Worm (Caenorhabditis elegans) whole organism, L4 larva: ENCODE measurements around the gene cwp-1.

Experiments
- F26F4.8 ChIP-seq: fragments of 200-800 bp; sonication (Bioruptor generic); conservative IDR thresholded peaks from 2 replicates; pipeline ENCODE4 v1.3.6; 2022; ENCODE audit warnings: missing genetic modification characterization, missing compliant biosample characterization
- R02D3.7 ChIP-seq: fragments of 150-350 bp; sonication (generic microtip); optimal IDR thresholded peaks from 3 replicates; lab custom pipeline; 2014; ENCODE audit warnings: missing biosample characterization, missing genetic modification characterization
- T20F7.1 ChIP-seq: fragments of 200-800 bp; sonication (Bioruptor generic); optimal IDR thresholded peaks from 2 replicates; lab custom pipeline; 2018; ENCODE audit warnings: mild to moderate bottlenecking, missing genetic modification characterization, missing compliant biosample characterization
- Y105C5A.15 ChIP-seq: fragments of 200-800 bp; sonication (Bioruptor generic); IDR thresholded peaks from 2 replicates; pipeline ENCODE4 v1.3.6; 2022; ENCODE audit warnings: missing genetic modification characterization, missing compliant biosample characterization
- Y5F2A.4 ChIP-seq: fragments of 200-800 bp; sonication (Bioruptor generic); optimal IDR thresholded peaks from 2 replicates; lab custom pipeline; 2018; ENCODE audit warnings: mild to moderate bottlenecking, missing genetic modification characterization, missing compliant biosample characterization
- aha-1 ChIP-seq: fragments of 150-350 bp; peaks from one replicate; lab custom pipeline; 2014; ENCODE audit warnings: missing biosample characterization, missing genetic modification characterization
- arid-1 ChIP-seq: fragments of 200-800 bp; sonication (Bioruptor generic); conservative IDR thresholded peaks from 2 replicates; pipeline ENCODE4 v1.3.6; 2022; ENCODE audit warnings: missing genetic modification reagents, missing genetic modification characterization, missing compliant biosample characterization
- attf-4 ChIP-seq: sonication (generic microtip); optimal IDR thresholded peaks from 3 replicates; lab custom pipeline; 2017; ENCODE audit warnings: missing biosample characterization, missing genetic modification characterization
- ceh-28 ChIP-seq: fragments of 150-350 bp; optimal IDR thresholded peaks from 2 replicates; lab custom pipeline; 2014; ENCODE audit warnings: missing biosample characterization, missing genetic modification reagents, missing genetic modification characterization
- ceh-32 ChIP-seq: sonication (generic microtip); optimal IDR thresholded peaks from 2 replicates; lab custom pipeline; 2016; ENCODE audit warnings: mild to moderate bottlenecking, missing genetic modification characterization, missing compliant biosample characterization; ENCODE audit not compliant: poor library complexity
- ceh-62 ChIP-seq: sonication (generic microtip); optimal IDR thresholded peaks from 2 replicates; lab custom pipeline; 2017; ENCODE audit warnings: missing biosample characterization, missing genetic modification characterization
- ceh-82 ChIP-seq: sonication (generic microtip); optimal IDR thresholded peaks from 2 replicates; lab custom pipeline; 2017; ENCODE audit warnings: missing biosample characterization, missing genetic modification characterization
- ces-1 ChIP-seq: fragments of 150-350 bp; sonication (generic microtip); optimal IDR thresholded peaks from 4 replicates; lab custom pipeline; 2014; ENCODE audit warnings: missing biosample characterization, missing genetic modification reagents, missing genetic modification characterization
- cey-2 ChIP-seq: sonication (generic microtip); optimal IDR thresholded peaks from 3 replicates; lab custom pipeline; 2017; ENCODE audit warnings: missing genetic modification characterization, mild to moderate bottlenecking, missing compliant biosample characterization, antibody characterized with exemption, borderline replicate concordance; ENCODE audit not compliant: insufficient read depth
- ctbp-1 ChIP-seq: fragments of 200-800 bp; sonication (Bioruptor generic); IDR thresholded peaks from 2 replicates; pipeline ENCODE4 v1.3.6; 2022; ENCODE audit warnings: missing genetic modification reagents, missing genetic modification characterization, missing compliant biosample characterization
- daf-12 ChIP-seq: fragments of 150-350 bp; optimal IDR thresholded peaks from 2 replicates; lab custom pipeline; 2014; ENCODE audit warnings: missing biosample characterization, missing genetic modification reagents, missing genetic modification characterization
- daf-8 ChIP-seq: fragments of 200-800 bp; sonication (Bioruptor generic); IDR thresholded peaks from 2 replicates; pipeline ENCODE4 v1.3.6; 2022; ENCODE audit warnings: missing genetic modification characterization, missing compliant biosample characterization
- dmd-6 ChIP-seq: fragments of 200-800 bp; sonication (Bioruptor generic); IDR thresholded peaks from 2 replicates; pipeline ENCODE4 v1.3.6; 2022; ENCODE audit warnings: missing genetic modification reagents, missing genetic modification characterization, missing compliant biosample characterization
- dmd-8 ChIP-seq: fragments of 200-800 bp; sonication (Bioruptor generic); IDR thresholded peaks from 2 replicates; pipeline ENCODE4 v1.3.6; 2022; ENCODE audit warnings: missing genetic modification characterization, missing compliant biosample characterization
- dpl-1 ChIP-seq: fragments of 150-350 bp; optimal IDR thresholded peaks from 2 replicates; lab custom pipeline; 2014; ENCODE audit warnings: missing biosample characterization, missing genetic modification reagents, missing genetic modification characterization
- duxl-1 ChIP-seq: sonication (generic microtip); optimal IDR thresholded peaks from 2 replicates; lab custom pipeline; 2016; ENCODE audit warnings: mild to moderate bottlenecking, missing genetic modification characterization, moderate library complexity, missing compliant biosample characterization; ENCODE audit not compliant: poor library complexity
- egl-27 ChIP-seq: sonication (generic microtip); optimal IDR thresholded peaks from 3 replicates; lab custom pipeline; 2017; ENCODE audit warnings: missing biosample characterization, missing genetic modification reagents, missing genetic modification characterization
- fkh-10 ChIP-seq: fragments of 150-350 bp; optimal IDR thresholded peaks from 2 replicates; lab custom pipeline; 2014; ENCODE audit warnings: missing biosample characterization, missing genetic modification reagents, missing genetic modification characterization
- gei-8 ChIP-seq: fragments of 200-800 bp; sonication (Bioruptor generic); optimal IDR thresholded peaks from 2 replicates; lab custom pipeline; 2018; ENCODE audit warnings: mild to moderate bottlenecking, missing genetic modification characterization, missing compliant biosample characterization
- jun-1 ChIP-seq: fragments of 150-350 bp; optimal IDR thresholded peaks from 2 replicates; lab custom pipeline; 2014; ENCODE audit warnings: missing biosample characterization, missing genetic modification reagents, missing genetic modification characterization
- lim-7 ChIP-seq: fragments of 200-800 bp; sonication (Bioruptor generic); IDR thresholded peaks from 2 replicates; pipeline ENCODE4 v1.3.6; 2022; ENCODE audit warnings: missing genetic modification characterization, missing compliant biosample characterization
- lin-15B ChIP-seq: fragments of 150-350 bp; sonication (generic microtip); optimal IDR thresholded peaks from 3 replicates; lab custom pipeline; 2014; ENCODE audit warnings: missing biosample characterization, missing genetic modification characterization
- lin-38 ChIP-seq: fragments of 200-800 bp; sonication (Bioruptor generic); IDR thresholded peaks from 2 replicates; pipeline ENCODE4 v1.3.6; 2022; ENCODE audit warnings: missing genetic modification reagents, missing genetic modification characterization, missing compliant biosample characterization
- lin-39 ChIP-seq: fragments of 150-350 bp; optimal IDR thresholded peaks from 2 replicates; lab custom pipeline; 2014; ENCODE audit warnings: missing biosample characterization, missing genetic modification reagents, missing genetic modification characterization
- lsy-2 ChIP-seq, 2 experiments: fragments of 150-350 bp in 1 of 2; sonication (generic microtip) in 1 of 2; optimal IDR thresholded peaks; 2 replicates each; lab custom pipeline; 2014 to 2017; ENCODE audit warnings: missing biosample characterization in 2 of 2, missing genetic modification characterization in 2 of 2
- madf-5 ChIP-seq, 2 experiments: fragments of 200-800 bp; sonication (Bioruptor generic); IDR thresholded peaks; 2 replicates each; pipeline ENCODE4 v1.3.6; 2022; ENCODE audit warnings: missing compliant biosample characterization in 2 of 2, missing genetic modification characterization in 2 of 2
- madf-9 ChIP-seq: fragments of 200-800 bp; sonication (Bioruptor generic); conservative IDR thresholded peaks from 2 replicates; pipeline ENCODE4 v1.3.6; 2022; ENCODE audit warnings: missing genetic modification reagents, missing genetic modification characterization, missing compliant biosample characterization
- mdt-29 ChIP-seq: fragments of 200-800 bp; sonication (Bioruptor generic); IDR thresholded peaks from 2 replicates; pipeline ENCODE4 v1.3.6; 2022; ENCODE audit warnings: missing genetic modification reagents, missing genetic modification characterization, missing compliant biosample characterization
- mes-2 ChIP-seq: sonication (generic microtip); optimal IDR thresholded peaks from 2 replicates; lab custom pipeline; 2016; ENCODE audit warnings: missing genotype, mild to moderate bottlenecking, missing genetic modification characterization, missing compliant biosample characterization; ENCODE audit not compliant: poor library complexity, severe bottlenecking
- mxl-2 ChIP-seq: fragments of 200-800 bp; sonication (Bioruptor generic); conservative IDR thresholded peaks from 2 replicates; pipeline ENCODE4 v1.3.6; 2022; ENCODE audit warnings: missing genetic modification reagents, missing genetic modification characterization, missing compliant biosample characterization
- mxl-3 ChIP-seq: fragments of 200-800 bp; sonication (Bioruptor generic); optimal IDR thresholded peaks from 2 replicates; lab custom pipeline; 2018; ENCODE audit warnings: mild to moderate bottlenecking, missing genetic modification characterization, missing compliant biosample characterization
- nhr-10 ChIP-seq: fragments of 150-350 bp; optimal IDR thresholded peaks from 2 replicates; lab custom pipeline; 2014; ENCODE audit warnings: missing biosample characterization, missing genetic modification characterization
- nhr-11 ChIP-seq: fragments of 150-350 bp; optimal IDR thresholded peaks from 2 replicates; lab custom pipeline; 2014; ENCODE audit warnings: missing biosample characterization, missing genetic modification characterization
- nhr-111 ChIP-seq: fragments of 200-800 bp; sonication (Bioruptor generic); optimal IDR thresholded peaks from 2 replicates; lab custom pipeline; 2018; ENCODE audit warnings: mild to moderate bottlenecking, missing genetic modification characterization, missing compliant biosample characterization
- nhr-25 ChIP-seq: sonication (generic microtip); optimal IDR thresholded peaks from 2 replicates; lab custom pipeline; 2017; ENCODE audit warnings: missing genetic modification characterization, mild to moderate bottlenecking, missing compliant biosample characterization, antibody characterized with exemption, moderate library complexity, borderline replicate concordance; ENCODE audit not compliant: insufficient read depth
- pha-4 ChIP-seq, 2 experiments: fragments of 150-350 bp in 1 of 2; fragments of 200-800 bp in 1 of 2; sonication (Bioruptor generic) in 1 of 2; IDR thresholded peaks in 1 of 2; optimal IDR thresholded peaks in 1 of 2; 2 replicates each; pipeline versions ENCODE4 v1.3.6 to Lab custom; 2014 to 2022; ENCODE audit warnings: missing genetic modification characterization in 2 of 2, missing genetic modification reagents in 2 of 2, missing biosample characterization in 1 of 2, missing compliant biosample characterization in 1 of 2
- php-3 ChIP-seq: fragments of 200-800 bp; sonication (Bioruptor generic); IDR thresholded peaks from 2 replicates; pipeline ENCODE4 v1.3.6; 2022; ENCODE audit warnings: missing genetic modification reagents, missing genetic modification characterization, missing compliant biosample characterization
- pqm-1 ChIP-seq: sonication (generic microtip); optimal IDR thresholded peaks from 2 replicates; lab custom pipeline; 2017; ENCODE audit warnings: missing biosample characterization, missing genetic modification characterization
- snpc-1.2 ChIP-seq: fragments of 200-800 bp; sonication (Bioruptor generic); IDR thresholded peaks from 2 replicates; pipeline ENCODE4 v1.3.6; 2022; ENCODE audit warnings: missing genetic modification reagents, missing genetic modification characterization, missing compliant biosample characterization
- snpc-4 ChIP-seq: fragments of 150-350 bp; optimal IDR thresholded peaks from 2 replicates; lab custom pipeline; 2014; ENCODE audit warnings: missing biosample characterization, missing genetic modification characterization
- unc-39 ChIP-seq: sonication (generic microtip); optimal IDR thresholded peaks from 2 replicates; lab custom pipeline; 2017; ENCODE audit warnings: missing biosample characterization, missing genetic modification characterization
- zag-1 ChIP-seq: fragments of 150-350 bp; optimal IDR thresholded peaks from 2 replicates; lab custom pipeline; 2014; ENCODE audit warnings: missing biosample characterization, missing genetic modification characterization
- zfp-3 ChIP-seq: fragments of 200-800 bp; sonication (Bioruptor generic); conservative IDR thresholded peaks from 2 replicates; pipeline ENCODE4 v1.3.6; 2022; ENCODE audit warnings: missing genetic modification reagents, missing genetic modification characterization, missing compliant biosample characterization
- zip-11 ChIP-seq: fragments of 200-800 bp; sonication (Bioruptor generic); IDR thresholded peaks from 2 replicates; pipeline ENCODE4 v1.3.6; 2022; ENCODE audit warnings: missing genetic modification characterization, missing compliant biosample characterization

The cwp-1 gene

ce11 chrV:4846507-4846906 is 5.4 kb upstream of the cwp-1 start:
- TF ChIP-seq aha-1 (tag; lab: Kevin White, UChicago) (peak; percentile 95), zag-1 (tag; lab: Kevin White, UChicago) (no peak)

- no peak for TF ChIP-seq duxl-1 (tag; lab: Kevin White, UChicago)
- no peak for TF ChIP-seq attf-4
- no peak for TF ChIP-seq dpl-1 (GFP tag; lab: Kevin White, UChicago)
- TF ChIP-seq lin-39 (tag; lab: Kevin White, UChicago) = no peak
- no peak for TF ChIP-seq madf-5 (GFP tag; IDR thresholded peaks at IDR 0.05; lab: Robert Waterston, UW)
- peak; percentile 3 for TF ChIP-seq pqm-1
- TF ChIP-seq mes-2 = peak; percentile 32
- no peak for TF ChIP-seq daf-12 (tag; lab: Kevin White, UChicago)
- no peak for TF ChIP-seq nhr-10
- TF ChIP-seq ces-1 (GFP tag; lab: Kevin White, UChicago) = no peak
- TF ChIP-seq snpc-4 (tag; lab: Kevin White, UChicago) = no peak
- no peak for TF ChIP-seq ceh-32 (tag; lab: Kevin White, UChicago)
- no peak for TF ChIP-seq jun-1 (tag; lab: Kevin White, UChicago)
- TF ChIP-seq arid-1 (GFP tag; lab: Robert Waterston, UW) = no peak
- TF ChIP-seq zfp-3 (GFP tag; lab: Robert Waterston, UW) = no peak
- TF ChIP-seq madf-9 (GFP tag; lab: Robert Waterston, UW) = no peak
- TF ChIP-seq F26F4.8 (GFP tag; lab: Robert Waterston, UW) = no peak
- TF ChIP-seq gei-8 (GFP tag; lab: Kevin White, UChicago) = no peak
- TF ChIP-seq ceh-62 (tag; lab: Kevin White, UChicago) = no peak
- no peak for TF ChIP-seq mdt-29 (GFP tag; lab: Robert Waterston, UW)
- TF ChIP-seq egl-27 (tag; lab: Kevin White, UChicago) = no peak
- TF ChIP-seq snpc-1.2 = no peak
- TF ChIP-seq php-3 (GFP tag; lab: Robert Waterston, UW) = no peak
- TF ChIP-seq ctbp-1 (GFP tag; lab: Robert Waterston, UW) = no peak
- no peak for TF ChIP-seq lsy-2 (tag; optimal IDR thresholded peaks at IDR 0.05; lab: Kevin White, UChicago)
- no peak for TF ChIP-seq ceh-28 (tag; lab: Kevin White, UChicago)
- TF ChIP-seq nhr-11 (tag; lab: Kevin White, UChicago) = peak; percentile 19
- TF ChIP-seq lin-38 (GFP tag; lab: Robert Waterston, UW) = no peak
- TF ChIP-seq lim-7 (GFP tag; lab: Robert Waterston, UW) = no peak
- no peak for TF ChIP-seq lin-15B (tag; lab: Kevin White, UChicago)
- TF ChIP-seq daf-8 = no peak
- TF ChIP-seq dmd-8 = no peak
- TF ChIP-seq mxl-3 = peak; percentile 53
- TF ChIP-seq mxl-2 (GFP tag; lab: Robert Waterston, UW) = no peak
- no peak for TF ChIP-seq Y5F2A.4 (GFP tag; lab: Kevin White, UChicago)
- TF ChIP-seq nhr-111 (GFP tag; lab: Kevin White, UChicago) = no peak
- TF ChIP-seq dmd-6 = peak; percentile 47; the same call in 1 of the 2 replicates
- TF ChIP-seq pha-4 (GFP tag; IDR thresholded peaks at IDR 0.05; lab: Robert Waterston, UW) = no peak
- TF ChIP-seq pha-4 (tag; optimal IDR thresholded peaks at IDR 0.05; lab: Kevin White, UChicago) = no peak
- TF ChIP-seq ceh-82 (tag; lab: Kevin White, UChicago) = no peak
- TF ChIP-seq T20F7.1 (GFP tag; lab: Kevin White, UChicago) = no peak
- no peak for TF ChIP-seq nhr-25
- TF ChIP-seq fkh-10 (GFP tag; lab: Kevin White, UChicago) = no peak
- TF ChIP-seq Y105C5A.15 (GFP tag; lab: Robert Waterston, UW) = no peak
- TF ChIP-seq R02D3.7 = no peak
- TF ChIP-seq cey-2 (tag; lab: Kevin White, UChicago) = no peak
- TF ChIP-seq zip-11 (GFP tag; lab: Robert Waterston, UW) = no peak
- TF ChIP-seq unc-39 (tag; lab: Kevin White, UChicago) = no peak
Measured at ce11 chrV:4844591-4844990, 3.5 kb upstream of the cwp-1 start, which contains the start of gene abhd-5.2. Gene abhd-5.2, plus strand, starts transcription at chrV:4844685.
